Worm (Caenorhabditis elegans) whole organism, late embryonic: ENCODE measurements around the gene srg-30.

Experiments
- ceh-14 ChIP-seq: sonication (generic microtip); optimal IDR thresholded peaks from 2 replicates; lab custom pipeline; 2016; ENCODE audit warnings: missing genotype, missing genetic modification characterization, missing compliant biosample characterization
- ceh-18 ChIP-seq: sonication (generic microtip); optimal IDR thresholded peaks from 2 replicates; lab custom pipeline; 2016; ENCODE audit warnings: missing genetic modification characterization, missing compliant biosample characterization
- ceh-19 ChIP-seq: fragments of 200-800 bp; sonication (Bioruptor generic); optimal IDR thresholded peaks from 2 replicates; lab custom pipeline; 2018; ENCODE audit warnings: mild to moderate bottlenecking, missing genetic modification characterization, missing compliant biosample characterization
- ceh-48 ChIP-seq: sonication (generic microtip); optimal IDR thresholded peaks from 2 replicates; lab custom pipeline; 2016; ENCODE audit warnings: missing genetic modification characterization, inconsistent platforms, missing compliant biosample characterization
- elt-2 ChIP-seq: sonication (generic microtip); optimal IDR thresholded peaks from 2 replicates; lab custom pipeline; 2016; ENCODE audit warnings: missing genetic modification reagents, missing genetic modification characterization, missing compliant biosample characterization
- pag-3 ChIP-seq: sonication (generic microtip); optimal IDR thresholded peaks from 2 replicates; lab custom pipeline; 2016; ENCODE audit warnings: missing compliant biosample characterization, missing genetic modification characterization, borderline replicate concordance
- pqm-1 ChIP-seq: sonication (generic microtip); optimal IDR thresholded peaks from 2 replicates; lab custom pipeline; 2016; ENCODE audit warnings: missing genetic modification characterization, missing compliant biosample characterization
- sox-4 ChIP-seq: sonication (generic microtip); optimal IDR thresholded peaks from 2 replicates; lab custom pipeline; 2017; ENCODE audit warnings: mild to moderate bottlenecking, missing genetic modification characterization, inconsistent platforms, missing compliant biosample characterization
- unc-3 ChIP-seq, 2 experiments: fragments of 200-800 bp in 1 of 2; sonication (Bioruptor generic) in 1 of 2; sonication (generic microtip) in 1 of 2; conservative IDR thresholded peaks in 1 of 2; optimal IDR thresholded peaks in 1 of 2; 2 replicates each; pipeline versions ENCODE4 v1.3.6 to Lab custom; 2016 to 2022; ENCODE audit warnings: missing compliant biosample characterization in 2 of 2, missing genetic modification characterization in 2 of 2, missing genetic modification reagents in 1 of 2

DNA sequence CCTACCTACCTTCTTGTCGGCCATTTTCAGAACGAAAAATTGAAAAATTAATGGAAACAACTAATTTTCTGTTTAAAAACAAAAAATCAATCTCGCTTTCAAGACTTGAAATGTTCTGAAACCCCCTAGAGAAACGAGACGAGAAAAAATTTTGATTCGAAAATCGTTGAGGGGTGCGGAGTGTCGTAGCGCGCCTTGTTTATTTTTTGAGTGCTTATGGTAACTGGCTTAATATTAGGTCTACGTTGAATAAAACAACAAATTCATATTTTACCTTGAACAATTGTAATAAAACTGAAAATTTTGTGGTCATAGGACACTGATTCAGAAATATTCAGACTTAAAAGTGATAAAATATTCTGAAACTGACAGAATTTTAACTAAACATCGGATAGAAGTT is 7.7 kb downstream of the srg-30 start, which contains the start of gene sna-1:
- TF ChIP-seq ceh-14 (no peak), unc-3 (GFP tag; conservative IDR thresholded peaks at IDR 0.05; lab: Robert Waterston, UW) (no peak), unc-3 (tag; optimal IDR thresholded peaks at IDR 0.05; lab: Kevin White, UChicago) (no peak), pqm-1 (tag; lab: Kevin White, UChicago) (no peak), ceh-18 (tag; lab: Kevin White, UChicago) (no peak), pag-3 (tag; lab: Kevin White, UChicago) (no peak), ceh-48 (no peak), sox-4 (tag; lab: Kevin White, UChicago) (no peak), elt-2 (tag; lab: Kevin White, UChicago) (no peak), ceh-19 (GFP tag; lab: Kevin White, UChicago) (no peak)
